Worm (Caenorhabditis elegans): Measurements from ENCODE around the gene B0280.2.

B0280.2 gene

ce11 chrIII:7112285-7112684, 12.2 kb upstream of the B0280.2 start:
- TF ChIP-seq zag-1 (tag; optimal IDR thresholded peaks at IDR 0.05) = no peak
- TF ChIP-seq mdl-1 (tag; optimal IDR thresholded peaks at IDR 0.05) = no peak
- no peak for TF ChIP-seq fkh-10 (GFP tag; optimal IDR thresholded peaks at IDR 0.05)
- TF ChIP-seq lin-15B (tag; optimal IDR thresholded peaks at IDR 0.05) = no peak
- TF ChIP-seq nhr-43 (tag; optimal IDR thresholded peaks at IDR 0.05; ENCODE audit: poor library complexity, severe bottlenecking) = no peak

- TF ChIP-seq nhr-11 (tag; optimal IDR thresholded peaks at IDR 0.05) (peak; percentile 77), unc-39 (tag; optimal IDR thresholded peaks at IDR 0.05) (no peak)
These were observed 9.4 kb upstream of the B0280.2 start, which contains the start of gene nhr-10 for ce11 chrIII:7114952-7115488. nhr-10 (minus strand) TSS chrIII:7115438.

ce11 chrIII:7116615-7117252, 7.7 kb upstream of the B0280.2 start:
- TF ChIP-seq nhr-43 (tag; optimal IDR thresholded peaks at IDR 0.05; ENCODE audit: poor library complexity, severe bottlenecking) (peak; percentile 59), pha-4 (tag; optimal IDR thresholded peaks at IDR 0.05) (peak; percentile 89), lsy-12 (tag; optimal IDR thresholded peaks at IDR 0.05) (peak; percentile 3), lin-15B (tag; optimal IDR thresholded peaks at IDR 0.05) (peak; percentile 25), nhr-11 (tag; optimal IDR thresholded peaks at IDR 0.05) (no peak), hmg-11 (tag; optimal IDR thresholded peaks at IDR 0.05) (peak; percentile 28), nhr-23 (tag; optimal IDR thresholded peaks at IDR 0.05) (peak; percentile 62), pqm-1 (tag; optimal IDR thresholded peaks at IDR 0.05) (peak; percentile 74), egl-27 (tag; optimal IDR thresholded peaks at IDR 0.05) (peak; percentile 87), ceh-9 (tag; optimal IDR thresholded peaks at IDR 0.05) (no peak), elt-1 (tag; optimal IDR thresholded peaks at IDR 0.05) (peak; percentile 45), mdl-1 (tag; optimal IDR thresholded peaks at IDR 0.05) (peak; percentile 22), elt-2 (tag; optimal IDR thresholded peaks at IDR 0.05) (peak; percentile 68), nhr-25 (tag; optimal IDR thresholded peaks at IDR 0.05) (peak; percentile 85), jun-1 (tag; optimal IDR thresholded peaks at IDR 0.05) (peak; percentile 76), skn-1 (tag; optimal IDR thresholded peaks at IDR 0.05) (peak; percentile 71), elt-3 (tag; optimal IDR thresholded peaks at IDR 0.05) (no peak), ZK546.5 (tag; optimal IDR thresholded peaks at IDR 0.05) (no peak), snpc-4 (tag; optimal IDR thresholded peaks at IDR 0.05) (peak; percentile 45), nfya-1 (tag; optimal IDR thresholded peaks at IDR 0.05; ENCODE audit: insufficient read depth) (peak; percentile 73), ztf-11 (tag; optimal IDR thresholded peaks at IDR 0.05) (no peak), ceh-28 (tag; optimal IDR thresholded peaks at IDR 0.05) (peak; percentile 41)

ce11 chrIII:7120477-7120876, 4.0 kb upstream of the B0280.2 start:
- TF ChIP-seq sea-2 (GFP tag; optimal IDR thresholded peaks at IDR 0.05) = no peak
- TF ChIP-seq pqm-1 (tag; optimal IDR thresholded peaks at IDR 0.05) = peak; percentile 63
- TF ChIP-seq jun-1 (tag; optimal IDR thresholded peaks at IDR 0.05) = peak; percentile 22
- peak; percentile 68 for TF ChIP-seq nhr-23 (tag; optimal IDR thresholded peaks at IDR 0.05)
- no peak for TF ChIP-seq daf-12 (tag; optimal IDR thresholded peaks at IDR 0.05)
- no peak for TF ChIP-seq elt-3 (tag; optimal IDR thresholded peaks at IDR 0.05)
- no peak for TF ChIP-seq aly-2 (tag; optimal IDR thresholded peaks at IDR 0.05)
- TF ChIP-seq elt-1 (tag; optimal IDR thresholded peaks at IDR 0.05) = no peak
- no peak for TF ChIP-seq ZK546.5 (tag; optimal IDR thresholded peaks at IDR 0.05)
- TF ChIP-seq ceh-16 (tag; optimal IDR thresholded peaks at IDR 0.05) = no peak
- no peak for TF ChIP-seq skn-1 (tag; optimal IDR thresholded peaks at IDR 0.05)
- no peak for TF ChIP-seq unc-62 (GFP tag; optimal IDR thresholded peaks at IDR 0.05)
- TF ChIP-seq ama-1 (optimal IDR thresholded peaks at IDR 0.05) = no peak
- no peak for TF ChIP-seq fkh-10 (GFP tag; optimal IDR thresholded peaks at IDR 0.05)
- TF ChIP-seq hmg-11 (tag; optimal IDR thresholded peaks at IDR 0.05) = no peak
- no peak for TF ChIP-seq ceh-82 (tag; optimal IDR thresholded peaks at IDR 0.05)
- no peak for TF ChIP-seq nhr-77 (tag; optimal IDR thresholded peaks at IDR 0.05)
- TF ChIP-seq nfya-1 (tag; optimal IDR thresholded peaks at IDR 0.05; ENCODE audit: insufficient read depth) = no peak
- TF ChIP-seq lsy-12 (tag; optimal IDR thresholded peaks at IDR 0.05) = no peak
- TF ChIP-seq nhr-76 (tag; optimal IDR thresholded peaks at IDR 0.05) = no peak
- TF ChIP-seq R02D3.7 (tag; optimal IDR thresholded peaks at IDR 0.05) = no peak
- peak; percentile 42 for TF ChIP-seq nhr-25 (tag; optimal IDR thresholded peaks at IDR 0.05)
- peak; percentile 46 for TF ChIP-seq egl-27 (tag; optimal IDR thresholded peaks at IDR 0.05)
- no peak for TF ChIP-seq nhr-67 (tag; optimal IDR thresholded peaks at IDR 0.05)
- peak; percentile 26 for TF ChIP-seq elt-2 (tag; optimal IDR thresholded peaks at IDR 0.05)
- TF ChIP-seq nhr-43 (tag; optimal IDR thresholded peaks at IDR 0.05; ENCODE audit: poor library complexity, severe bottlenecking) = peak; percentile 28
- no peak for TF ChIP-seq fos-1 (tag; optimal IDR thresholded peaks at IDR 0.05)
- TF ChIP-seq pha-4 (tag; optimal IDR thresholded peaks at IDR 0.05) = peak; percentile 31
- no peak for TF ChIP-seq snpc-4 (tag; optimal IDR thresholded peaks at IDR 0.05)
- TF ChIP-seq ceh-9 (tag; optimal IDR thresholded peaks at IDR 0.05) = no peak
- no peak for TF ChIP-seq nhr-11 (tag; optimal IDR thresholded peaks at IDR 0.05)
- no peak for TF ChIP-seq mml-1 (tag; optimal IDR thresholded peaks at IDR 0.05)
- TF ChIP-seq zag-1 (tag; optimal IDR thresholded peaks at IDR 0.05) = no peak
- TF ChIP-seq ztf-11 (tag; optimal IDR thresholded peaks at IDR 0.05) = no peak
- TF ChIP-seq fkh-2 (tag; optimal IDR thresholded peaks at IDR 0.05) = no peak
- TF ChIP-seq lin-39 (tag; optimal IDR thresholded peaks at IDR 0.05) = no peak
- no peak for TF ChIP-seq lin-15B (tag; optimal IDR thresholded peaks at IDR 0.05)
- no peak for TF ChIP-seq nhr-28 (tag; optimal IDR thresholded peaks at IDR 0.05)

All from whole organism, L3 larva.